Worm (Caenorhabditis elegans) whole organism, mixed stage, embryonic: Measurements from ENCODE around the gene nkat-1.
A peak's percentile ranks its signal among the peaks of the same experiment; 100 is the strongest.

Source experiments
- M03D4.4 ChIP-seq: sonication (generic microtip); optimal IDR thresholded peaks from 2 replicates; lab custom pipeline; 2017; ENCODE audit warnings: mild to moderate bottlenecking, missing genetic modification characterization, missing compliant biosample characterization
- bed-3 ChIP-seq: fragments of 200-800 bp; sonication (Bioruptor generic); optimal IDR thresholded peaks from 3 replicates; lab custom pipeline; 2018; ENCODE audit warnings: mild to moderate bottlenecking, missing genetic modification characterization, moderate library complexity, missing compliant biosample characterization
- blmp-1 ChIP-seq: fragments of 150-350 bp; optimal IDR thresholded peaks from 2 replicates; lab custom pipeline; 2014; ENCODE audit warnings: missing biosample characterization, missing genetic modification characterization
- ceh-39 ChIP-seq: fragments of 150-350 bp; optimal IDR thresholded peaks from 2 replicates; lab custom pipeline; 2014; ENCODE audit warnings: missing biosample characterization, missing genetic modification characterization
- ceh-43 ChIP-seq: fragments of 200-800 bp; sonication (Bioruptor generic); optimal IDR thresholded peaks from 2 replicates; lab custom pipeline; 2018; ENCODE audit warnings: mild to moderate bottlenecking, missing genetic modification characterization, moderate library complexity, missing compliant biosample characterization
- ceh-83 ChIP-seq: fragments of 200-800 bp; sonication (Bioruptor generic); optimal IDR thresholded peaks from 2 replicates; lab custom pipeline; 2018; ENCODE audit warnings: mild to moderate bottlenecking, missing genetic modification characterization, missing compliant biosample characterization
- ces-1 ChIP-seq: fragments of 150-350 bp; optimal IDR thresholded peaks from 2 replicates; lab custom pipeline; 2014; ENCODE audit warnings: missing biosample characterization, missing genetic modification reagents, missing genetic modification characterization
- cnd-1 ChIP-seq: fragments of 200-800 bp; sonication (Bioruptor generic); optimal IDR thresholded peaks from 2 replicates; lab custom pipeline; 2018; ENCODE audit warnings: mild to moderate bottlenecking, missing genetic modification characterization, missing compliant biosample characterization
- drap-1 ChIP-seq: fragments of 200-800 bp; sonication (Bioruptor generic); optimal IDR thresholded peaks from 3 replicates; lab custom pipeline; 2018; ENCODE audit warnings: mild to moderate bottlenecking, missing genetic modification characterization, missing compliant biosample characterization
- elt-1 ChIP-seq: sonication (generic microtip); optimal IDR thresholded peaks from 2 replicates; lab custom pipeline; 2017; ENCODE audit warnings: missing genetic modification characterization, mild to moderate bottlenecking, missing compliant biosample characterization, antibody characterized with exemption, moderate library complexity, borderline replicate concordance; ENCODE audit not compliant: insufficient read depth
- elt-3 ChIP-seq: fragments of 150-350 bp; optimal IDR thresholded peaks from 2 replicates; lab custom pipeline; 2014; ENCODE audit warnings: missing biosample characterization, missing genetic modification characterization
- flh-1 ChIP-seq: fragments of 200-800 bp; sonication (Bioruptor generic); optimal IDR thresholded peaks from 2 replicates; lab custom pipeline; 2018; ENCODE audit warnings: mild to moderate bottlenecking, missing genetic modification characterization, moderate library complexity, missing compliant biosample characterization
- ham-2 ChIP-seq: fragments of 200-800 bp; sonication (Bioruptor generic); optimal IDR thresholded peaks from 2 replicates; lab custom pipeline; 2018; ENCODE audit warnings: mild to moderate bottlenecking, missing genetic modification characterization, missing compliant biosample characterization
- hlh-1 ChIP-seq: fragments of 150-350 bp; optimal IDR thresholded peaks from 2 replicates; lab custom pipeline; 2014; ENCODE audit warnings: missing biosample characterization, missing genetic modification reagents, missing genetic modification characterization
- lin-13 ChIP-seq: fragments of 150-350 bp; optimal IDR thresholded peaks from 2 replicates; lab custom pipeline; 2014; ENCODE audit warnings: missing biosample characterization, missing genetic modification characterization
- lin-32 ChIP-seq: fragments of 200-800 bp; sonication (Bioruptor generic); optimal IDR thresholded peaks from 2 replicates; lab custom pipeline; 2018; ENCODE audit warnings: mild to moderate bottlenecking, missing genetic modification characterization, missing compliant biosample characterization
- lsy-2 ChIP-seq: fragments of 150-350 bp; optimal IDR thresholded peaks from 2 replicates; lab custom pipeline; 2014; ENCODE audit warnings: missing biosample characterization, missing genetic modification characterization
- mab-5 ChIP-seq: fragments of 150-350 bp; optimal IDR thresholded peaks from 2 replicates; lab custom pipeline; 2014; ENCODE audit warnings: missing biosample characterization, missing genetic modification characterization
- mep-1 ChIP-seq: fragments of 150-350 bp; optimal IDR thresholded peaks from 2 replicates; lab custom pipeline; 2017; ENCODE audit warnings: missing biosample characterization, missing genetic modification reagents, missing genetic modification characterization, inconsistent platforms
- mls-2 ChIP-seq: sonication (generic microtip); optimal IDR thresholded peaks from 2 replicates; lab custom pipeline; 2016; ENCODE audit warnings: mild to moderate bottlenecking, missing genetic modification characterization, moderate library complexity, missing compliant biosample characterization
- nhr-12 ChIP-seq: fragments of 150-350 bp; optimal IDR thresholded peaks from 2 replicates; lab custom pipeline; 2014; ENCODE audit warnings: missing biosample characterization, missing genetic modification characterization
- nhr-2 ChIP-seq: fragments of 150-350 bp; optimal IDR thresholded peaks from 2 replicates; lab custom pipeline; 2014; ENCODE audit warnings: missing biosample characterization, missing genetic modification characterization
- nhr-237 ChIP-seq: fragments of 150-350 bp; optimal IDR thresholded peaks from 2 replicates; lab custom pipeline; 2014; ENCODE audit warnings: missing biosample characterization, missing genetic modification characterization
- nhr-28 ChIP-seq: fragments of 150-350 bp; optimal IDR thresholded peaks from 2 replicates; lab custom pipeline; 2014; ENCODE audit warnings: missing biosample characterization, missing genetic modification characterization
- nhr-76 ChIP-seq: sonication (generic microtip); optimal IDR thresholded peaks from 2 replicates; lab custom pipeline; 2017; ENCODE audit warnings: missing biosample characterization, missing genetic modification characterization
- pha-4 ChIP-seq: fragments of 150-350 bp; optimal IDR thresholded peaks from 2 replicates; lab custom pipeline; 2018; ENCODE audit warnings: missing biosample characterization, missing genetic modification reagents, missing genetic modification characterization
- sem-2 ChIP-seq: fragments of 200-800 bp; sonication (Bioruptor generic); optimal IDR thresholded peaks from 2 replicates; lab custom pipeline; 2018; ENCODE audit warnings: mild to moderate bottlenecking, missing genetic modification characterization, missing compliant biosample characterization
- snpc-4 ChIP-seq: fragments of 150-350 bp; optimal IDR thresholded peaks from 2 replicates; lab custom pipeline; 2014; ENCODE audit warnings: missing biosample characterization, missing genetic modification characterization
- sptf-1 ChIP-seq: sonication (generic microtip); optimal IDR thresholded peaks from 2 replicates; lab custom pipeline; 2017; ENCODE audit warnings: mild to moderate bottlenecking, missing genetic modification characterization, moderate library complexity, missing compliant biosample characterization
- tbx-8 ChIP-seq: fragments of 200-800 bp; sonication (Bioruptor generic); optimal IDR thresholded peaks from 2 replicates; lab custom pipeline; 2018; ENCODE audit warnings: mild to moderate bottlenecking, missing genetic modification characterization, moderate library complexity, missing compliant biosample characterization
- unc-120 ChIP-seq: sonication (generic microtip); optimal IDR thresholded peaks from 2 replicates; lab custom pipeline; 2017; ENCODE audit warnings: missing genetic modification characterization, missing compliant biosample characterization; ENCODE audit not compliant: poor library complexity, severe bottlenecking
- unc-39 ChIP-seq: fragments of 150-350 bp; optimal IDR thresholded peaks from 2 replicates; lab custom pipeline; 2014; ENCODE audit warnings: missing biosample characterization, missing genetic modification characterization
- unc-62 ChIP-seq: fragments of 150-350 bp; optimal IDR thresholded peaks from 2 replicates; lab custom pipeline; 2014; ENCODE audit warnings: missing biosample characterization, missing genetic modification reagents, missing genetic modification characterization
- zip-8 ChIP-seq: fragments of 150-350 bp; optimal IDR thresholded peaks from 2 replicates; lab custom pipeline; 2014; ENCODE audit warnings: missing biosample characterization, missing genetic modification characterization
- ztf-11 ChIP-seq: fragments of 150-350 bp; optimal IDR thresholded peaks from 2 replicates; lab custom pipeline; 2014; ENCODE audit warnings: missing biosample characterization, missing genetic modification characterization

Gene nkat-1

DNA sequence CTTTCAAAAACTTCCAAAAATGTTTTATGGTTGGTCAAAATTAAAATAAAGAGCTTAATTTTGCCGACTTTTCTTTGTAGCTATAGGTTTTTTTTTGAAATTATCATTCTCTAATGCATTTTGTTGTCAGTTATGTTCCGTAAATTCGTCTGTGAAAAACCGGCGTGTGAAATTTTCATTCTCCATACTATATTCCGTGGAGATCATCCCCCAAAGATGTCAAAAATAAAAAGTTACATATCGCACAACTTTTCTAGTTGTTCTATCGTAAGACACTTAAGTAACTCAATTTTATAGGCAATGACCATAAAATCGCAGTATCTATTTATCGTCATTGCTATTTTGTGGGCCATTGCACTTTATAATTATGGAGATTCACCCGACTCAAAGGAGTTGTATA is 38.7 kb upstream of the nkat-1 start, which contains the start of gene C37E2.10:
C37E2.10 (plus strand) TSS at position 301 of the 400 bp plus-strand sequence.
- no peak for TF ChIP-seq lsy-2 (tag; lab: Kevin White, UChicago)
- TF ChIP-seq zip-8 (tag; lab: Kevin White, UChicago): no peak

DNA sequence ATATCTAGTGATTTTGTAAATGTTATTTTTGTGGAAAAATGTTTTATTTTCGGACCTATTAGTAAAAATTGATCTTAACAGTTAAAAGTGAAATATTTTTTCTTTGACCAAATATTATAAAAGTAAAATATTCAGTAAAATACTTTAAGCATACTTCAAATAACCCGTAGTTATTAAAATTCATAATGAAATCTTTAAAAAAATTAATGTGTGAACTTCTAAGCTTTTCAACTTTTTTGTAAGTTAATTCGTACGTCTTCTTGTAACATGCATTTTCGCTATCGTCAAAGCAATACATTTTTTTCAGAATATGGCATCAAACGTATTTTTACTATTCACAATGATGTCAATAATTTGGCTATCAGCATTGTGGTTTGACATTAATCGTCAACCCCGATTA is 35.8 kb upstream of the nkat-1 start, which contains the start of gene C37E2.2:
C37E2.2 (plus strand) TSS at position 301 of the 400 bp plus-strand sequence.
- no peak for TF ChIP-seq ham-2 (GFP tag; lab: Kevin White, UChicago)
- no peak for TF ChIP-seq tbx-8 (GFP tag; lab: Kevin White, UChicago)
- TF ChIP-seq blmp-1 (tag; lab: Kevin White, UChicago): no peak
- TF ChIP-seq ceh-83 (GFP tag; lab: Kevin White, UChicago): no peak
- no peak for TF ChIP-seq mls-2 (tag; lab: Kevin White, UChicago)
- TF ChIP-seq snpc-4 (tag; lab: Kevin White, UChicago): no peak
- TF ChIP-seq elt-1 (tag; lab: Kevin White, UChicago): no peak
- TF ChIP-seq pha-4: no peak
- TF ChIP-seq drap-1 (GFP tag; lab: Kevin White, UChicago): no peak
- TF ChIP-seq lin-13 (tag; lab: Kevin White, UChicago): no peak
- no peak for TF ChIP-seq flh-1 (GFP tag; lab: Kevin White, UChicago)

DNA sequence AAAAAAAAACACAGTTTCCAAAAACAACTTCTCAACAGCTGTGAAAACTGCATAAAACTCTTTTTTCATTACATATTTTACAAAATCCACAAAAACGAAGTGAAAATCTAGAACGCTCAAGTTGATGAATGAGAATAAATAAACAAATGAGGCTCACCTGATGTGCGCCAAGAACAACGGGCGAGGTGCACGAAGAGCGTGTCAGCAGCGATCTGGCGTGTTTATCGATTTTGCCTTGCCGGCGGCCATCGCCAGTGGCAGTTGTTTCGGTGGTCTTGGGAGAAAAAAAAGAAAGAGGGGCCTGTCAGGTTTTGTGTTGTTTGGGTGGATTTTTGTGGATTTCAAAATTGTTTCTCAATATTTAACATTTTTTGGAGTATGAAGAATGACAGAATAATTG is 33.9 kb upstream of the nkat-1 start, which contains the start of gene idhb-1:
idhb-1 (minus strand) TSS at position 214 of the 400 bp plus-strand sequence.
- TF ChIP-seq snpc-4 (tag; lab: Kevin White, UChicago): no peak
- TF ChIP-seq mls-2 (tag; lab: Kevin White, UChicago): peak; percentile 11
- peak; percentile 51 for TF ChIP-seq lsy-2 (tag; lab: Kevin White, UChicago)
- TF ChIP-seq hlh-1 (tag; lab: Kevin White, UChicago): peak; percentile 89
- peak; percentile 9 for TF ChIP-seq cnd-1 (tag; lab: Kevin White, UChicago)
- peak; percentile 24 for TF ChIP-seq mep-1 (tag; lab: Kevin White, UChicago)
- TF ChIP-seq pha-4: peak; percentile 31
- no peak for TF ChIP-seq sem-2
- no peak for TF ChIP-seq ham-2 (GFP tag; lab: Kevin White, UChicago)
- TF ChIP-seq lin-13 (tag; lab: Kevin White, UChicago): peak; percentile 83

DNA sequence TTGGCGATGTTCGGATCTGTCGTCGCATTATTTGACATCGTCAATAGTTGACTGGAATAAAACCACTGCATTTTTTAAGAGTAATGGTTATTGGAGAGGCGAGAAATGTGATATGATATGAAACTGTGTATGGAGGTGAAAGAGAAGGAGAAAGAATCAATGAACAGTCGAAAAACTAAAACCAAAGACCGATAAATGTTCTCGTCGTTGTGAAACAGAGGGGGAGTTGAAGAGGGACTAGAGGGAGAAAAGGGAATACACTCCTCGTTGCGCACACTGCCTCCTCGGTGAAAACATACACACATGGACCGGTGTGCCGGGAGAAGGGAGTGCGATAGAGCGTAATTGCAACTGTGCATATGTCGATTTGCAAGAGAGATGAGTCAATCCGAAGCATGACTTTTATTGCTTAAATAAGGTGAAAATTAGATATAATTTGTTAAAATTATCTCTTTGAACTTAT is 29.7 kb upstream of the nkat-1 start, which contains the start of gene sym-4:
sym-4 (minus strand) TSS at position 51 of the 463 bp plus-strand sequence.
- TF ChIP-seq tbx-8 (GFP tag; lab: Kevin White, UChicago) (no peak), hlh-1 (tag; lab: Kevin White, UChicago) (peak; percentile 62), bed-3 (GFP tag; lab: Kevin White, UChicago) (no peak), unc-62 (GFP tag; lab: Kevin White, UChicago) (peak; percentile 74), blmp-1 (tag; lab: Kevin White, UChicago) (no peak), nhr-237 (tag; lab: Kevin White, UChicago) (peak; percentile 83), ceh-43 (GFP tag; lab: Kevin White, UChicago) (no peak), ham-2 (GFP tag; lab: Kevin White, UChicago) (no peak), mab-5 (tag; lab: Kevin White, UChicago) (no peak), nhr-2 (tag; lab: Kevin White, UChicago) (peak; percentile 51), ces-1 (GFP tag; lab: Kevin White, UChicago) (peak; percentile 87), lsy-2 (tag; lab: Kevin White, UChicago) (peak; percentile 59), sptf-1 (tag; lab: Kevin White, UChicago) (peak; percentile 38), unc-39 (peak; percentile 6), lin-13 (tag; lab: Kevin White, UChicago) (peak; percentile 21), nhr-28 (no peak), ceh-39 (peak; percentile 42), pha-4 (peak; percentile 88), mls-2 (tag; lab: Kevin White, UChicago) (no peak), cnd-1 (tag; lab: Kevin White, UChicago) (peak; percentile 21), drap-1 (GFP tag; lab: Kevin White, UChicago) (peak; percentile 36), mep-1 (tag; lab: Kevin White, UChicago) (peak; percentile 82), flh-1 (GFP tag; lab: Kevin White, UChicago) (no peak), snpc-4 (tag; lab: Kevin White, UChicago) (no peak), elt-3 (tag; lab: Kevin White, UChicago) (peak; percentile 68), nhr-76 (no peak), zip-8 (tag; lab: Kevin White, UChicago) (no peak), nhr-12 (tag; lab: Kevin White, UChicago) (no peak), elt-1 (tag; lab: Kevin White, UChicago) (peak; percentile 50), ceh-83 (GFP tag; lab: Kevin White, UChicago) (no peak), M03D4.4 (tag; lab: Kevin White, UChicago) (peak; percentile 20), unc-120 (tag; lab: Kevin White, UChicago) (peak; percentile 99), lin-32 (GFP tag; lab: Kevin White, UChicago) (peak; percentile 1), sem-2 (no peak), ztf-11 (tag; lab: Kevin White, UChicago) (no peak)
